Fruit fly (Drosophila melanogaster): ENCODE measurements around the gene Mdh1.

Gene Mdh1

dm6 chr2L:10428528-10428927 lies 32.4 kb upstream of the Mdh1 start, which contains the start of gene CG5188:
TSS of gene CG5188 (plus strand) at chr2L:10428829.
- TF ChIP-seq CG4496 (GFP tag; IDR thresholded peaks at IDR 0.05): peak; percentile 25; the same call in 1 of the 3 replicates
- TF ChIP-seq fd96Ca (GFP tag; IDR thresholded peaks at IDR 0.05): no peak
- peak; percentile 48 for TF ChIP-seq CG8159 (tag; optimal IDR thresholded peaks at IDR 0.05)
- TF ChIP-seq CG34367 (tag; optimal IDR thresholded peaks at IDR 0.05): no peak
- TF ChIP-seq CG14655 (GFP tag; optimal IDR thresholded peaks at IDR 0.05): no peak
- TF ChIP-seq Pif1A (GFP tag; optimal IDR thresholded peaks at IDR 0.05): no peak
- no peak for TF ChIP-seq CG10348 (GFP tag; IDR thresholded peaks at IDR 0.05)
- peak; percentile 9 for TF ChIP-seq CG9948 (tag; optimal IDR thresholded peaks at IDR 0.05)
- TF ChIP-seq gl (tag; optimal IDR thresholded peaks at IDR 0.05): no peak
- TF ChIP-seq EcR (GFP tag; optimal IDR thresholded peaks at IDR 0.05): no peak
- TF ChIP-seq Pif1B (GFP tag; optimal IDR thresholded peaks at IDR 0.05): no peak
- TF ChIP-seq CG17806 (tag; optimal IDR thresholded peaks at IDR 0.05): peak; percentile 38
- TF ChIP-seq Snoo (tag; optimal IDR thresholded peaks at IDR 0.05): peak; percentile 34
- TF ChIP-seq CG8301 (tag; optimal IDR thresholded peaks at IDR 0.05): peak; percentile 50
- TF ChIP-seq D1 (tag; optimal IDR thresholded peaks at IDR 0.05): no peak
- TF ChIP-seq CG13204 (GFP tag; optimal IDR thresholded peaks at IDR 0.05): no peak
- TF ChIP-seq CG12605 (GFP tag; IDR thresholded peaks at IDR 0.05): peak; percentile 58
- TF ChIP-seq rn (GFP tag; IDR thresholded peaks at IDR 0.05): no peak
- TF ChIP-seq Ets98B (GFP tag; IDR thresholded peaks at IDR 0.05): peak; percentile 62; the same call in 1 of the 2 replicates
- peak; percentile 34 for TF ChIP-seq CG15710 (tag; optimal IDR thresholded peaks at IDR 0.05)
- peak; percentile 48 for TF ChIP-seq CG32121 (GFP tag; IDR thresholded peaks at IDR 0.05)

dm6 chr2L:10426534-10427048 lies 30.5 kb upstream of the Mdh1 start, which contains the start of the genes SmB and KdelR:
TSS of gene SmB (minus strand) at chr2L:10426627.
TSS of gene KdelR (plus strand) at chr2L:10426887.
- TF ChIP-seq CG13204 (GFP tag; optimal IDR thresholded peaks at IDR 0.05): no peak
- no peak for TF ChIP-seq CG15710 (tag; optimal IDR thresholded peaks at IDR 0.05)
- no peak for TF ChIP-seq CG14655 (GFP tag; optimal IDR thresholded peaks at IDR 0.05)
- no peak for TF ChIP-seq gl (tag; optimal IDR thresholded peaks at IDR 0.05)
- no peak for TF ChIP-seq Ets98B (GFP tag; IDR thresholded peaks at IDR 0.05)
- no peak for TF ChIP-seq CG4496 (GFP tag; IDR thresholded peaks at IDR 0.05)

dm6 chr2L:10425599-10425998 lies 29.5 kb upstream of the Mdh1 start:
- TF ChIP-seq CG17806 (tag; optimal IDR thresholded peaks at IDR 0.05): no peak
- no peak for TF ChIP-seq Snoo (tag; optimal IDR thresholded peaks at IDR 0.05)
- TF ChIP-seq CG8159 (tag; optimal IDR thresholded peaks at IDR 0.05): no peak
- no peak for TF ChIP-seq CG15710 (tag; optimal IDR thresholded peaks at IDR 0.05)
- no peak for TF ChIP-seq D1 (tag; optimal IDR thresholded peaks at IDR 0.05)
- TF ChIP-seq CG14655 (GFP tag; optimal IDR thresholded peaks at IDR 0.05): no peak
- no peak for TF ChIP-seq CG12605 (GFP tag; IDR thresholded peaks at IDR 0.05)
- no peak for TF ChIP-seq Pif1B (GFP tag; optimal IDR thresholded peaks at IDR 0.05)
- no peak for TF ChIP-seq rn (GFP tag; IDR thresholded peaks at IDR 0.05)
- no peak for TF ChIP-seq EcR (GFP tag; optimal IDR thresholded peaks at IDR 0.05)
- TF ChIP-seq gl (tag; optimal IDR thresholded peaks at IDR 0.05): no peak
- TF ChIP-seq CG10348 (GFP tag; IDR thresholded peaks at IDR 0.05): no peak
- no peak for TF ChIP-seq Pif1A (GFP tag; optimal IDR thresholded peaks at IDR 0.05)
- TF ChIP-seq CG34367 (tag; optimal IDR thresholded peaks at IDR 0.05): no peak

- TF ChIP-seq CG15710 (tag; optimal IDR thresholded peaks at IDR 0.05) (peak; percentile 16), CG34367 (tag; optimal IDR thresholded peaks at IDR 0.05) (no peak), Pif1B (GFP tag; optimal IDR thresholded peaks at IDR 0.05) (no peak), CG17806 (tag; optimal IDR thresholded peaks at IDR 0.05) (no peak), CG14655 (GFP tag; optimal IDR thresholded peaks at IDR 0.05) (no peak), EcR (GFP tag; optimal IDR thresholded peaks at IDR 0.05) (no peak), CG10348 (GFP tag; IDR thresholded peaks at IDR 0.05) (no peak)
These were observed 26.8 kb upstream of the Mdh1 start, which contains the start of the genes pie and Wdfy2 for dm6 chr2L:10422643-10423606. TSS of gene pie (minus strand) at chr2L:10422780. TSS of gene Wdfy2 (plus strand) at chr2L:10423291.

- TF ChIP-seq fd96Ca (GFP tag; IDR thresholded peaks at IDR 0.05) (no peak), CG15710 (tag; optimal IDR thresholded peaks at IDR 0.05) (no peak), CG8159 (tag; optimal IDR thresholded peaks at IDR 0.05) (no peak), Snoo (tag; optimal IDR thresholded peaks at IDR 0.05) (no peak)
These were observed 22.8 kb upstream of the Mdh1 start, which contains the start of gene RfC3 for dm6 chr2L:10418981-10419380. TSS of gene RfC3 (plus strand) at chr2L:10419190.
